Fruit fly (Drosophila melanogaster): ENCODE measurements around the gene Tm2.

Tm2 gene

dm6 chr3R:15356645-15357431 lies 46.8 kb downstream of the Tm2 start, which contains the start of the genes Atg4b and Hibch (continued):
- TF ChIP-seq ERR (GFP tag; optimal IDR thresholded peaks at IDR 0.05), result no peak
- no peak for TF ChIP-seq Neu2 (GFP tag; optimal IDR thresholded peaks at IDR 0.05; ENCODE audit: borderline replicate concordance)
- TF ChIP-seq fu2 (GFP tag; optimal IDR thresholded peaks at IDR 0.05), result peak; percentile 22
- no peak for TF ChIP-seq CG12744 (GFP tag; optimal IDR thresholded peaks at IDR 0.05)
- TF ChIP-seq CG10366 (GFP tag; IDR thresholded peaks at IDR 0.05), result peak; percentile 74
- peak; percentile 74 for TF ChIP-seq CG12942 (GFP tag; optimal IDR thresholded peaks at IDR 0.05)
- TF ChIP-seq CG10209 (GFP tag; optimal IDR thresholded peaks at IDR 0.05), result peak; percentile 85
- peak; percentile 77 for TF ChIP-seq ranshi (GFP tag; IDR thresholded peaks at IDR 0.05)
- TF ChIP-seq wdn (GFP tag; IDR thresholded peaks at IDR 0.05), result peak; percentile 79
- TF ChIP-seq CG2202 (tag; optimal IDR thresholded peaks at IDR 0.05), result peak; percentile 48
- TF ChIP-seq CG13287 (GFP tag; IDR thresholded peaks at IDR 0.05; ENCODE audit: partially characterized antibody), result peak; percentile 14; the same call in 1 of the 2 replicates
- no peak for TF ChIP-seq Hr78 (GFP tag; optimal IDR thresholded peaks at IDR 0.05)
- TF ChIP-seq CG15696 (tag; optimal IDR thresholded peaks at IDR 0.05), result peak; percentile 91
- peak; percentile 61 for TF ChIP-seq chn (GFP tag; optimal IDR thresholded peaks at IDR 0.05)
- TF ChIP-seq CG8359 (GFP tag; optimal IDR thresholded peaks at IDR 0.05; ENCODE audit: borderline replicate concordance), result peak; percentile 52
- no peak for TF ChIP-seq CG17912 (GFP tag; optimal IDR thresholded peaks at IDR 0.05)
- peak; percentile 62; the same call in 2 of the 3 replicates for TF ChIP-seq zfh1 (GFP tag; IDR thresholded peaks at IDR 0.05)
- TF ChIP-seq CG3281 (GFP tag; optimal IDR thresholded peaks at IDR 0.05), result peak; percentile 88
- no peak for TF ChIP-seq CG2875 (GFP tag; optimal IDR thresholded peaks at IDR 0.05)
- TF ChIP-seq Vsx1 (GFP tag; optimal IDR thresholded peaks at IDR 0.05), result no peak
- peak; percentile 76 for TF ChIP-seq CG4820 (GFP tag; optimal IDR thresholded peaks at IDR 0.05)
- peak; percentile 87 for TF ChIP-seq CG18619 (GFP tag; optimal IDR thresholded peaks at IDR 0.05)
- peak; percentile 86 for TF ChIP-seq twi (tag; optimal IDR thresholded peaks at IDR 0.05)
- peak; percentile 78 for TF ChIP-seq CG1603 (tag; optimal IDR thresholded peaks at IDR 0.05)
- TF ChIP-seq CG42726 (GFP tag; IDR thresholded peaks at IDR 0.05; ENCODE audit: partially characterized antibody), result peak; percentile 64
- TF ChIP-seq CG34422 (GFP tag; IDR thresholded peaks at IDR 0.05), result peak; percentile 91
- peak; percentile 82 for TF ChIP-seq CG9727 (GFP tag; optimal IDR thresholded peaks at IDR 0.05)
- peak; percentile 82 for TF ChIP-seq CG11085 (GFP tag; IDR thresholded peaks at IDR 0.05)
- peak; percentile 16 for TF ChIP-seq CG4854 (GFP tag; optimal IDR thresholded peaks at IDR 0.05)
- peak; percentile 46 for TF ChIP-seq mirr (GFP tag; optimal IDR thresholded peaks at IDR 0.05)
- peak; percentile 86 for TF ChIP-seq Xrp1 (GFP tag; IDR thresholded peaks at IDR 0.05)
- no peak for TF ChIP-seq CG12071 (GFP tag; optimal IDR thresholded peaks at IDR 0.05)
- TF ChIP-seq caup (GFP tag; optimal IDR thresholded peaks at IDR 0.05; ENCODE audit: severe bottlenecking), result peak; percentile 82
- TF ChIP-seq ac (GFP tag; optimal IDR thresholded peaks at IDR 0.05), result peak; percentile 14
- TF ChIP-seq CG8944 (GFP tag; optimal IDR thresholded peaks at IDR 0.05), result peak; percentile 38
- peak; percentile 3 for TF ChIP-seq sens (GFP tag)
- TF ChIP-seq CG14965 (GFP tag; optimal IDR thresholded peaks at IDR 0.05; ENCODE audit: borderline replicate concordance), result no peak
- TF ChIP-seq Lhr (GFP tag; optimal IDR thresholded peaks at IDR 0.05), result peak; percentile 43
- peak; percentile 90 for TF ChIP-seq CG9817 (tag; optimal IDR thresholded peaks at IDR 0.05)
- peak; percentile 48 for TF ChIP-seq Sry-β (GFP tag; optimal IDR thresholded peaks at IDR 0.05)
- no peak for TF ChIP-seq NK7.1 (GFP tag; optimal IDR thresholded peaks at IDR 0.05)
- TF ChIP-seq Scr (GFP tag; IDR thresholded peaks at IDR 0.05; ENCODE audit: partially characterized antibody), result peak; percentile 22; the same call in 1 of the 2 replicates
- TF ChIP-seq D19B (GFP tag; optimal IDR thresholded peaks at IDR 0.05), result peak; percentile 78
- no peak for TF ChIP-seq CG13894 (tag; optimal IDR thresholded peaks at IDR 0.05)
- peak; percentile 92 for TF ChIP-seq CG2712 (tag; optimal IDR thresholded peaks at IDR 0.05)
- TF ChIP-seq Usf (GFP tag; optimal IDR thresholded peaks at IDR 0.05), result peak; percentile 52
- TF ChIP-seq gro (GFP tag; optimal IDR thresholded peaks at IDR 0.05), result no peak
- no peak for TF ChIP-seq lab (GFP tag; optimal IDR thresholded peaks at IDR 0.05)
